Fruit fly (Drosophila melanogaster) whole organism, embryonic: ENCODE data around the gene CG12194.

ENCODE experiments used
- Bdp1 ChIP-seq: fragments of 200-800 bp; sonication (Bioruptor generic); optimal IDR thresholded peaks from 3 replicates; lab custom pipeline; 2016; ENCODE audit warnings: missing biosample characterization, missing genetic modification characterization
- Bteb2 ChIP-seq: fragments of 200-800 bp; sonication (Bioruptor generic); optimal IDR thresholded peaks from 2 replicates; lab custom pipeline; 2016; ENCODE audit warnings: missing biosample characterization, missing genetic modification characterization
- CG10366 ChIP-seq: fragments of 200-800 bp; sonication (Bioruptor generic); IDR thresholded peaks from 2 replicates; pipeline ENCODE4 v1.3.6; 2022; ENCODE audit warnings: missing biosample characterization, missing genetic modification characterization
- CG10565 ChIP-seq: fragments of 200-800 bp; sonication (Bioruptor generic); optimal IDR thresholded peaks from 3 replicates; lab custom pipeline; 2016; ENCODE audit warnings: missing biosample characterization, mild to moderate bottlenecking, missing genetic modification characterization
- CG11398 ChIP-seq: fragments of 200-800 bp; sonication (Bioruptor generic); optimal IDR thresholded peaks from 2 replicates; lab custom pipeline; 2016; ENCODE audit warnings: missing biosample characterization, missing genetic modification characterization
- CG12299 ChIP-seq: fragments of 200-800 bp; sonication (Bioruptor generic); optimal IDR thresholded peaks from 2 replicates; lab custom pipeline; 2018; ENCODE audit warnings: missing biosample characterization, mild to moderate bottlenecking, missing genetic modification characterization
- CG13287 ChIP-seq: fragments of 200-800 bp; sonication (Bioruptor generic); IDR thresholded peaks from 2 replicates; pipeline ENCODE4 v1.3.6; 2022; ENCODE audit warnings: missing biosample characterization, missing genetic modification characterization; ENCODE audit not compliant: partially characterized antibody
- CG14860 ChIP-seq: fragments of 200-800 bp; sonication (Bioruptor generic); IDR thresholded peaks from 3 replicates; pipeline ENCODE4 v1.3.6; 2022; ENCODE audit warnings: missing biosample characterization, missing genetic modification characterization; ENCODE audit not compliant: partially characterized antibody
- CG15011 ChIP-seq: fragments of 200-800 bp; sonication (Bioruptor generic); optimal IDR thresholded peaks from 3 replicates; lab custom pipeline; 2018; ENCODE audit warnings: missing biosample characterization, mild to moderate bottlenecking, missing genetic modification characterization
- CG1647 ChIP-seq: fragments of 200-800 bp; sonication (Bioruptor generic); optimal IDR thresholded peaks from 3 replicates; lab custom pipeline; 2016; ENCODE audit warnings: missing biosample characterization, missing genetic modification characterization
- CG16863 ChIP-seq: fragments of 200-800 bp; sonication (Bioruptor generic); optimal IDR thresholded peaks from 3 replicates; lab custom pipeline; 2016; ENCODE audit warnings: missing biosample characterization, missing genetic modification characterization
- CG17568 ChIP-seq: fragments of 200-800 bp; sonication (Bioruptor generic); optimal IDR thresholded peaks from 2 replicates; lab custom pipeline; 2018; ENCODE audit warnings: missing biosample characterization, mild to moderate bottlenecking, missing genetic modification characterization, moderate library complexity
- CG18476 ChIP-seq: fragments of 200-800 bp; sonication (Bioruptor generic); optimal IDR thresholded peaks from 2 replicates; lab custom pipeline; 2016; ENCODE audit warnings: missing biosample characterization, mild to moderate bottlenecking, missing genetic modification characterization
- CG34422 ChIP-seq: fragments of 200-800 bp; sonication (Bioruptor generic); IDR thresholded peaks from 3 replicates; pipeline ENCODE4 v1.3.6; 2022; ENCODE audit warnings: missing biosample characterization, missing genetic modification characterization
- CG43689 ChIP-seq: fragments of 200-800 bp; sonication (Bioruptor generic); IDR thresholded peaks from 2 replicates; pipeline ENCODE4 v1.3.6; 2022; ENCODE audit warnings: missing biosample characterization, missing genetic modification characterization
- CG4404 ChIP-seq: fragments of 200-800 bp; sonication (Bioruptor generic); IDR thresholded peaks from 2 replicates; pipeline ENCODE4 v1.3.6; 2022; ENCODE audit warnings: missing biosample characterization, missing genetic modification characterization
- CG4617 ChIP-seq: fragments of 200-800 bp; sonication (Bioruptor generic); optimal IDR thresholded peaks from 3 replicates; lab custom pipeline; 2016; ENCODE audit warnings: missing biosample characterization, missing genetic modification characterization, borderline replicate concordance
- CG6813 ChIP-seq: fragments of 200-800 bp; sonication (Bioruptor generic); optimal IDR thresholded peaks from 2 replicates; lab custom pipeline; 2017; ENCODE audit warnings: missing biosample characterization, missing genetic modification characterization, mild to moderate bottlenecking, moderate library complexity, missing genetic modification reagents
- CG7372 ChIP-seq: fragments of 200-800 bp; sonication (Bioruptor generic); IDR thresholded peaks from 2 replicates; pipeline ENCODE4 v1.3.6; 2022; ENCODE audit warnings: missing biosample characterization, missing genetic modification characterization
- CG8359 ChIP-seq: fragments of 200-800 bp; sonication (Bioruptor generic); optimal IDR thresholded peaks from 2 replicates; lab custom pipeline; 2017; ENCODE audit warnings: missing biosample characterization, mild to moderate bottlenecking, missing genetic modification characterization, borderline replicate concordance
- CG8944 ChIP-seq: fragments of 200-800 bp; sonication (Bioruptor generic); optimal IDR thresholded peaks from 3 replicates; lab custom pipeline; 2016; ENCODE audit warnings: missing biosample characterization, missing genetic modification characterization
- Drgx ChIP-seq: fragments of 200-800 bp; sonication (Bioruptor generic); IDR thresholded peaks from 2 replicates; pipeline ENCODE4 v1.3.6; 2022; ENCODE audit warnings: missing biosample characterization, missing genetic modification characterization
- Eip74EF ChIP-seq, 2 experiments: fragments of 200-800 bp in 1 of 2; fragments of >200 bp in 1 of 2; sonication (Bioruptor generic) in 1 of 2; optimal IDR thresholded peaks; 2 replicates each; lab custom pipeline; 2017 to 2019; ENCODE audit warnings: missing biosample characterization in 2 of 2, missing genetic modification characterization in 2 of 2, mild to moderate bottlenecking in 1 of 2, moderate library complexity in 1 of 2
- Fer3 ChIP-seq: fragments of 200-800 bp; sonication (Bioruptor generic); optimal IDR thresholded peaks from 2 replicates; lab custom pipeline; 2018; ENCODE audit warnings: missing biosample characterization, mild to moderate bottlenecking, missing genetic modification characterization, moderate library complexity
- Kr ChIP-seq: fragments of 200-800 bp; sonication (Bioruptor generic); optimal IDR thresholded peaks from 2 replicates; lab custom pipeline; 2017; ENCODE audit warnings: missing biosample characterization, mild to moderate bottlenecking, missing genetic modification characterization
- Lim3 ChIP-seq: fragments of 200-800 bp; sonication (Bioruptor generic); IDR thresholded peaks from 2 replicates; pipeline ENCODE4 v1.3.6; 2022; ENCODE audit warnings: missing biosample characterization, missing genetic modification characterization
- Lpt ChIP-seq: fragments of >200 bp; optimal IDR thresholded peaks from 2 replicates; lab custom pipeline; 2018; ENCODE audit warnings: missing biosample characterization, missing genetic modification characterization
- Nf-YC ChIP-seq: fragments of 200-800 bp; optimal IDR thresholded peaks from 3 replicates; lab custom pipeline; 2019; ENCODE audit warnings: missing biosample characterization, mild to moderate bottlenecking, missing genetic modification characterization, moderate library complexity
- Pdp1 ChIP-seq, 2 experiments: fragments of 200-800 bp; sonication (Bioruptor generic); optimal IDR thresholded peaks; 3 replicates each; lab custom pipeline; 2016; ENCODE audit warnings: missing biosample characterization in 2 of 2, missing genetic modification characterization in 2 of 2, mild to moderate bottlenecking in 1 of 2, moderate library complexity in 1 of 2
- Rfx ChIP-seq: fragments of 200-800 bp; sonication (Bioruptor generic); IDR thresholded peaks from 2 replicates; pipeline ENCODE4 v1.3.6; 2022; ENCODE audit warnings: missing biosample characterization, missing genetic modification characterization
- Sry-β ChIP-seq: fragments of 200-800 bp; sonication (Bioruptor generic); optimal IDR thresholded peaks from 2 replicates; lab custom pipeline; 2018; ENCODE audit warnings: missing biosample characterization, mild to moderate bottlenecking, missing genetic modification characterization, moderate library complexity
- al ChIP-seq: fragments of 200-800 bp; sonication (Bioruptor generic); IDR thresholded peaks from 2 replicates; pipeline ENCODE4 v1.3.6; 2022; ENCODE audit warnings: missing biosample characterization, missing genetic modification characterization
- bsh ChIP-seq, 2 experiments: fragments of 200-800 bp; sonication (Bioruptor generic); optimal IDR thresholded peaks; 2 replicates each; lab custom pipeline; 2017 to 2018; ENCODE audit warnings: mild to moderate bottlenecking in 2 of 2, missing biosample characterization in 2 of 2, missing genetic modification characterization in 2 of 2, moderate library complexity in 1 of 2
- cg ChIP-seq: fragments of 200-800 bp; sonication (Bioruptor generic); optimal IDR thresholded peaks from 3 replicates; lab custom pipeline; 2019; ENCODE audit warnings: missing biosample characterization, mild to moderate bottlenecking, missing genetic modification characterization, moderate library complexity
- crc ChIP-seq: fragments of 200-800 bp; sonication (Bioruptor generic); optimal IDR thresholded peaks from 2 replicates; lab custom pipeline; 2016; ENCODE audit warnings: missing biosample characterization, missing genetic modification characterization
- cwo ChIP-seq: fragments of 200-800 bp; sonication (Bioruptor generic); optimal IDR thresholded peaks from 3 replicates; lab custom pipeline; 2017; ENCODE audit warnings: missing biosample characterization, missing genetic modification characterization, mild to moderate bottlenecking, moderate library complexity, missing genetic modification reagents
- gro ChIP-seq: fragments of 200-800 bp; sonication (Bioruptor generic); optimal IDR thresholded peaks from 2 replicates; lab custom pipeline; 2016; ENCODE audit warnings: missing biosample characterization, missing genetic modification characterization
- lab ChIP-seq: fragments of 200-800 bp; sonication (Bioruptor generic); optimal IDR thresholded peaks from 3 replicates; lab custom pipeline; 2017; ENCODE audit warnings: missing biosample characterization, missing genetic modification characterization, mild to moderate bottlenecking, moderate library complexity, missing genetic modification reagents
- luna ChIP-seq: fragments of 200-800 bp; sonication (Bioruptor generic); optimal IDR thresholded peaks from 2 replicates; lab custom pipeline; 2016; ENCODE audit warnings: missing biosample characterization, missing genetic modification characterization
- nerfin-1 ChIP-seq: fragments of 200-800 bp; sonication (Bioruptor generic); optimal IDR thresholded peaks from 3 replicates; lab custom pipeline; 2019; ENCODE audit warnings: missing biosample characterization, mild to moderate bottlenecking, missing genetic modification characterization, moderate library complexity
- pnt ChIP-seq: fragments of 200-800 bp; sonication (Bioruptor generic); optimal IDR thresholded peaks from 3 replicates; lab custom pipeline; 2016; ENCODE audit warnings: missing biosample characterization, missing genetic modification characterization
- row ChIP-seq: fragments of 200-800 bp; sonication (Bioruptor generic); IDR thresholded peaks from 3 replicates; pipeline ENCODE4 v1.3.6; 2022; ENCODE audit warnings: missing biosample characterization, missing genetic modification characterization
- scrt ChIP-seq: fragments of 200-800 bp; sonication (Bioruptor generic); optimal IDR thresholded peaks from 2 replicates; lab custom pipeline; 2018; ENCODE audit warnings: missing biosample characterization, mild to moderate bottlenecking, missing genetic modification characterization, moderate library complexity
- sens ChIP-seq: fragments of 200-800 bp; sonication (Bioruptor generic); peaks from one replicate; lab custom pipeline; 2016; ENCODE audit warnings: missing biosample characterization, missing genetic modification characterization
- so ChIP-seq: fragments of 200-800 bp; sonication (Bioruptor generic); IDR thresholded peaks from 3 replicates; pipeline ENCODE4 v1.3.6; 2022; ENCODE audit warnings: missing biosample characterization, missing genetic modification characterization
- tin ChIP-seq: fragments of 200-800 bp; sonication (Bioruptor generic); optimal IDR thresholded peaks from 3 replicates; lab custom pipeline; 2016; ENCODE audit warnings: missing biosample characterization, missing genetic modification characterization
- trh ChIP-seq: fragments of 200-800 bp; sonication (Bioruptor generic); optimal IDR thresholded peaks from 2 replicates; lab custom pipeline; 2016; ENCODE audit warnings: missing biosample characterization, missing genetic modification characterization
- usp ChIP-seq: fragments of >200 bp; optimal IDR thresholded peaks from 2 replicates; lab custom pipeline; 2017; ENCODE audit warnings: missing biosample characterization, missing genetic modification characterization
- zfh1 ChIP-seq: fragments of 200-800 bp; sonication (Bioruptor generic); IDR thresholded peaks from 3 replicates; pipeline ENCODE4 v1.3.6; 2022; ENCODE audit warnings: missing biosample characterization, missing genetic modification characterization

The CG12194 gene

dm6 chr2L:4838494-4839320 is 560 bp downstream of the CG12194 start (continued):
- TF ChIP-seq luna (GFP tag; lab: Kevin White, UChicago) (no peak), pnt (GFP tag; lab: Kevin White, UChicago) (no peak), Lpt (GFP tag; lab: Kevin White, UChicago) (no peak), cwo (GFP tag; lab: Kevin White, UChicago) (no peak), Kr (GFP tag; lab: Kevin White, UChicago) (no peak), zfh1 (GFP tag; lab: Robert Waterston, UW) (no peak), gro (GFP tag; lab: Kevin White, UChicago) (no peak), CG8944 (GFP tag; lab: Kevin White, UChicago) (no peak), CG7372 (GFP tag; lab: Robert Waterston, UW) (no peak), trh (GFP tag; lab: Kevin White, UChicago) (no peak), Nf-YC (tag; lab: Kevin White, UChicago) (no peak), Sry-β (GFP tag; lab: Kevin White, UChicago) (no peak), bsh (GFP tag; optimal IDR thresholded peaks at IDR 0.05; lab: Kevin White, UChicago) (peak in 1 of 2 experiments; percentile 66), CG34422 (GFP tag; lab: Robert Waterston, UW) (no peak), Bdp1 (GFP tag; lab: Kevin White, UChicago) (no peak), Lim3 (GFP tag; lab: Robert Waterston, UW) (no peak), lab (peak; percentile 79), Fer3 (tag; lab: Kevin White, UChicago) (peak; percentile 45), tin (GFP tag; lab: Kevin White, UChicago) (no peak), CG13287 (GFP tag; lab: Robert Waterston, UW) (no peak), CG11398 (GFP tag; lab: Kevin White, UChicago) (peak; percentile 34), CG4404 (GFP tag; lab: Robert Waterston, UW) (no peak), scrt (GFP tag; lab: Kevin White, UChicago) (no peak), al (GFP tag; lab: Robert Waterston, UW) (no peak), CG10565 (no peak), nerfin-1 (peak; percentile 60), cg (GFP tag; lab: Kevin White, UChicago) (peak; percentile 74), CG18476 (no peak), row (no peak), CG8359 (GFP tag; lab: Kevin White, UChicago) (peak; percentile 24), CG43689 (no peak), CG4617 (GFP tag; lab: Kevin White, UChicago) (no peak), Rfx (GFP tag; lab: Robert Waterston, UW) (no peak; the same call in 1 of the 2 replicates), CG15011 (GFP tag; lab: Kevin White, UChicago) (no peak), CG14860 (GFP tag; lab: Robert Waterston, UW) (no peak), CG12299 (tag; lab: Kevin White, UChicago) (peak; percentile 53), Drgx (GFP tag; lab: Robert Waterston, UW) (no peak), Eip74EF (GFP tag; optimal IDR thresholded peaks at IDR 0.05; lab: Kevin White, UChicago) (peak in 1 of 2 experiments; percentile 16), CG17568 (peak; percentile 59), Bteb2 (GFP tag; lab: Kevin White, UChicago) (no peak), CG10366 (no peak), CG1647 (GFP tag; lab: Kevin White, UChicago) (no peak), CG16863 (no peak), Pdp1 (GFP tag; optimal IDR thresholded peaks at IDR 0.05; lab: Kevin White, UChicago) (peak in 1 of 2 experiments; percentile 4), crc (GFP tag; lab: Kevin White, UChicago) (no peak), usp (no peak), CG6813 (GFP tag; lab: Kevin White, UChicago) (peak; percentile 71), so (GFP tag; lab: Robert Waterston, UW) (no peak), sens (GFP tag; lab: Kevin White, UChicago) (peak; percentile 94)
